Worm (Caenorhabditis elegans): ENCODE measurements around the gene K07E3.1.

DNA sequence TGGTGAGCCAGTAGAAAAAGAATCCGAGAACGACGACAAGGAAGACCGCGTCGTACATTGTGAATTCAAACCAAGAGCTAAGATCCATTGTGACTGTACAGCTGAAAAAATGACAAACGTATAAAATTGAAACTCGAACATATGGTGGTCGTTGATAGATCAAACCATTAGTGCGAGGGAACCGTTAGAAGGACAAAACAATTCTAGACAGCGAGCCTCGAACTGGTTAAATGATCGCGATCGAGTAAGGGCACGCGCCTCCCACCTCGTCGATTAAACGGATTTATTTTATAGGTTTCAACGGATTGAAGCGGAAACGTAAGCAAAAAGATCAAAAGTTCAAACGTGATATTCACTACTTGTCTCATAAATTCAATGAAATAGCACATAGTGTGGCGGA, 21.8 kb upstream of the K07E3.1 start, which contains the start of gene vem-1:
- no peak for TF ChIP-seq ama-1 (optimal IDR thresholded peaks at IDR 0.05)
- TF ChIP-seq unc-62 (GFP tag; optimal IDR thresholded peaks at IDR 0.05 in 1 of 2): no peak
- no peak for TF ChIP-seq unc-62 (tag; optimal IDR thresholded peaks at IDR 0.05)
- no peak for TF ChIP-seq mep-1 (tag; optimal IDR thresholded peaks at IDR 0.05)
- TF ChIP-seq dve-1 (tag; optimal IDR thresholded peaks at IDR 0.05; ENCODE audit: insufficient read depth): no peak
- TF ChIP-seq snpc-4 (tag; optimal IDR thresholded peaks at IDR 0.05): no peak
- TF ChIP-seq nhr-237 (tag; optimal IDR thresholded peaks at IDR 0.05): no peak
- TF ChIP-seq ceh-32 (tag; optimal IDR thresholded peaks at IDR 0.05; ENCODE audit: poor library complexity): no peak
- no peak for TF ChIP-seq hlh-30 (tag; optimal IDR thresholded peaks at IDR 0.05; ENCODE audit: insufficient read depth)
- TF ChIP-seq lin-15B (tag; optimal IDR thresholded peaks at IDR 0.05): no peak
- no peak for TF ChIP-seq nhr-111 (GFP tag; optimal IDR thresholded peaks at IDR 0.05)
